Fruit fly (Drosophila melanogaster): ENCODE measurements around the gene CG11617.

Gene CG11617

dm6 chr2L:166115-167069, 40.7 kb downstream of the CG11617 start (continued):
- TF ChIP-seq woc (GFP tag; optimal IDR thresholded peaks at IDR 0.05) = peak; percentile 80
- peak; percentile 88 for TF ChIP-seq fru (GFP tag; optimal IDR thresholded peaks at IDR 0.05)
- no peak for TF ChIP-seq N (GFP tag; optimal IDR thresholded peaks at IDR 0.05)
- peak; percentile 51 for TF ChIP-seq dmrt93B (GFP tag; optimal IDR thresholded peaks at IDR 0.05)
- no peak for TF ChIP-seq usp (GFP tag; optimal IDR thresholded peaks at IDR 0.05)
- peak; percentile 83 for TF ChIP-seq psq (GFP tag; optimal IDR thresholded peaks at IDR 0.05)

- TF ChIP-seq Sp1 (GFP tag; optimal IDR thresholded peaks at IDR 0.05) (no peak), Jra (GFP tag; optimal IDR thresholded peaks at IDR 0.05) (no peak), Vsx2 (GFP tag; optimal IDR thresholded peaks at IDR 0.05; ENCODE audit: partially characterized antibody) (no peak), tai (GFP tag; optimal IDR thresholded peaks at IDR 0.05) (no peak), rgr (GFP tag; optimal IDR thresholded peaks at IDR 0.05) (peak; percentile 42), CrebA (GFP tag; optimal IDR thresholded peaks at IDR 0.05; ENCODE audit: borderline replicate concordance) (no peak), psq (GFP tag; optimal IDR thresholded peaks at IDR 0.05) (no peak), Myc (optimal IDR thresholded peaks at IDR 0.05) (no peak), woc (GFP tag; optimal IDR thresholded peaks at IDR 0.05) (no peak), sv (GFP tag; optimal IDR thresholded peaks at IDR 0.05) (no peak), dmrt93B (GFP tag; optimal IDR thresholded peaks at IDR 0.05) (no peak), fru (GFP tag; optimal IDR thresholded peaks at IDR 0.05) (no peak), h (GFP tag; optimal IDR thresholded peaks at IDR 0.05) (peak; percentile 52), OdsH (GFP tag; optimal IDR thresholded peaks at IDR 0.05) (no peak), dl (GFP tag; optimal IDR thresholded peaks at IDR 0.05; ENCODE audit: insufficient read depth in 1 of 2, partially characterized antibody in 2 of 2) (no peak), Hnf4 (GFP tag; optimal IDR thresholded peaks at IDR 0.05) (no peak), br (GFP tag; optimal IDR thresholded peaks at IDR 0.05) (no peak), foxo (GFP tag; optimal IDR thresholded peaks at IDR 0.05) (no peak), usp (GFP tag; optimal IDR thresholded peaks at IDR 0.05) (no peak), dsf (GFP tag; optimal IDR thresholded peaks at IDR 0.05; ENCODE audit: borderline replicate concordance) (no peak), pan (optimal IDR thresholded peaks at IDR 0.05) (no peak), N (GFP tag; optimal IDR thresholded peaks at IDR 0.05) (no peak), sage (GFP tag; optimal IDR thresholded peaks at IDR 0.05) (no peak), Hr83 (GFP tag; optimal IDR thresholded peaks at IDR 0.05; ENCODE audit: poor library complexity, severe bottlenecking) (no peak), Abd-B (GFP tag; optimal IDR thresholded peaks at IDR 0.05) (no peak), Dfd (GFP tag; optimal IDR thresholded peaks at IDR 0.05) (no peak), Mio (GFP tag; optimal IDR thresholded peaks at IDR 0.05) (peak; percentile 19), CG32264 (GFP tag; optimal IDR thresholded peaks at IDR 0.05) (no peak), GATAd (GFP tag; optimal IDR thresholded peaks at IDR 0.05) (no peak), CG9705 (GFP tag; optimal IDR thresholded peaks at IDR 0.05) (no peak), HLH106 (tag; optimal IDR thresholded peaks at IDR 0.05) (peak; percentile 16), ey (GFP tag; optimal IDR thresholded peaks at IDR 0.05) (no peak), Hr78 (GFP tag; optimal IDR thresholded peaks at IDR 0.05) (no peak), lola (GFP tag; optimal IDR thresholded peaks at IDR 0.05) (no peak), Rel (GFP tag; optimal IDR thresholded peaks at IDR 0.05) (no peak), Rel (tag; optimal IDR thresholded peaks at IDR 0.05) (peak; percentile 32), Dif (GFP tag; optimal IDR thresholded peaks at IDR 0.05; ENCODE audit: partially characterized antibody) (peak; percentile 14), brk (GFP tag; optimal IDR thresholded peaks at IDR 0.05) (no peak), jim (GFP tag; optimal IDR thresholded peaks at IDR 0.05) (no peak)
These were observed 41.7 kb downstream of the CG11617 start for dm6 chr2L:165253-165890.
